Fruit fly (Drosophila melanogaster) whole organism: ENCODE data around the gene CG42751.

Source experiments
- CG8478 ChIP-seq: fragments of >200 bp; optimal IDR thresholded peaks from 2 replicates; lab custom pipeline; 2018; ENCODE audit warnings: inconsistent platforms
- Dll ChIP-seq: fragments of >200 bp; optimal IDR thresholded peaks from 2 replicates; lab custom pipeline; 2017
- pan ChIP-seq: fragments of >200 bp; optimal IDR thresholded peaks from 2 replicates; lab custom pipeline; 2017
- psq ChIP-seq: fragments of >200 bp; optimal IDR thresholded peaks from 2 replicates; lab custom pipeline; 2017
- usp ChIP-seq: fragments of >200 bp; optimal IDR thresholded peaks from 2 replicates; lab custom pipeline; 2017; ENCODE audit warnings: missing biosample characterization, missing genetic modification characterization, mixed read lengths

dm6 chr2L:11845159-11845788 is 8.0 kb upstream of the CG42751 start:
- no peak for TF ChIP-seq usp
- TF ChIP-seq CG8478 (lab: Kevin White, UChicago): no peak
- no peak for TF ChIP-seq pan (lab: Kevin White, UChicago)
- no peak for TF ChIP-seq psq
- no peak for TF ChIP-seq Dll (lab: Kevin White, UChicago)
